Worm (Caenorhabditis elegans) whole organism, late embryonic: ENCODE data around the gene F21D12.3.

Experiments used
- ceh-9 ChIP-seq: sonication (generic microtip); optimal IDR thresholded peaks from 2 replicates; lab custom pipeline; 2016; ENCODE audit warnings: mild to moderate bottlenecking, missing genetic modification characterization, inconsistent platforms, missing compliant biosample characterization
- elt-4 ChIP-seq: sonication (generic microtip); optimal IDR thresholded peaks from 2 replicates; lab custom pipeline; 2016; ENCODE audit warnings: missing genetic modification characterization, missing compliant biosample characterization
- fkh-10 ChIP-seq: fragments of 150-350 bp; optimal IDR thresholded peaks from 2 replicates; lab custom pipeline; 2014; ENCODE audit warnings: missing biosample characterization, missing genetic modification reagents, missing genetic modification characterization
- lim-6 ChIP-seq: sonication (generic microtip); optimal IDR thresholded peaks from 2 replicates; lab custom pipeline; 2016; ENCODE audit warnings: missing genetic modification characterization, missing compliant biosample characterization
- madf-2 ChIP-seq: sonication (generic microtip); optimal IDR thresholded peaks from 2 replicates; lab custom pipeline; 2017; ENCODE audit warnings: missing genetic modification characterization, missing compliant biosample characterization
- nhr-11 ChIP-seq: fragments of 150-350 bp; optimal IDR thresholded peaks from 2 replicates; lab custom pipeline; 2014; ENCODE audit warnings: missing biosample characterization, missing genetic modification characterization
- pros-1 ChIP-seq: fragments of 150-350 bp; optimal IDR thresholded peaks from 2 replicates; lab custom pipeline; 2014; ENCODE audit warnings: missing biosample characterization, missing genetic modification reagents, missing genetic modification characterization
- rnt-1 ChIP-seq: sonication (generic microtip); optimal IDR thresholded peaks from 2 replicates; lab custom pipeline; 2016; ENCODE audit warnings: missing genetic modification characterization, missing compliant biosample characterization
- ttx-3 ChIP-seq: sonication (generic microtip); optimal IDR thresholded peaks from 2 replicates; lab custom pipeline; 2016; ENCODE audit warnings: missing genetic modification reagents, missing genetic modification characterization, missing compliant biosample characterization
- unc-55 ChIP-seq: sonication (generic microtip); optimal IDR thresholded peaks from 2 replicates; lab custom pipeline; 2017; ENCODE audit warnings: missing biosample characterization, missing genetic modification reagents, missing genetic modification characterization

ce11 chrII:7279808-7280207, 44.0 kb downstream of the F21D12.3 start:
- TF ChIP-seq unc-55: no peak
- TF ChIP-seq rnt-1 (tag; lab: Kevin White, UChicago): no peak
- TF ChIP-seq pros-1: no peak
- no peak for TF ChIP-seq elt-4 (tag; lab: Kevin White, UChicago)
- TF ChIP-seq ttx-3 (tag; lab: Kevin White, UChicago): no peak
- TF ChIP-seq ceh-9 (tag; lab: Kevin White, UChicago): no peak
- TF ChIP-seq nhr-11 (tag; lab: Kevin White, UChicago): no peak
- TF ChIP-seq lim-6: no peak
- no peak for TF ChIP-seq fkh-10 (GFP tag; lab: Kevin White, UChicago)
- TF ChIP-seq madf-2 (tag; lab: Kevin White, UChicago): no peak
